Fruit fly (Drosophila melanogaster) whole organism, embryonic: ENCODE results near the gene Polr1B.

Experiments used
- Atf-2 ChIP-seq: fragments of 200-800 bp; sonication (Bioruptor generic); optimal IDR thresholded peaks from 2 replicates; lab custom pipeline; 2016; ENCODE audit warnings: missing biosample characterization, missing genetic modification characterization
- CG10654 ChIP-seq: fragments of 200-800 bp; sonication (Bioruptor generic); optimal IDR thresholded peaks from 2 replicates; lab custom pipeline; 2016; ENCODE audit warnings: missing biosample characterization, missing genetic modification characterization
- CG17328 ChIP-seq: fragments of 200-800 bp; sonication (Bioruptor generic); IDR thresholded peaks from 2 replicates; pipeline ENCODE4 v1.3.6; 2022; ENCODE audit warnings: missing biosample characterization, missing genetic modification characterization
- CG17829 ChIP-seq: fragments of 200-800 bp; optimal IDR thresholded peaks from 2 replicates; lab custom pipeline; 2019; ENCODE audit warnings: missing biosample characterization, mild to moderate bottlenecking, missing genetic modification characterization, moderate library complexity
- CG18599 ChIP-seq: fragments of 200-800 bp; sonication (Bioruptor generic); optimal IDR thresholded peaks from 3 replicates; lab custom pipeline; 2017; ENCODE audit warnings: missing biosample characterization, missing genetic modification characterization, mild to moderate bottlenecking, moderate library complexity, missing genetic modification reagents
- CG2199 ChIP-seq: fragments of 200-800 bp; sonication (Bioruptor generic); IDR thresholded peaks from 3 replicates; pipeline ENCODE4 v1.3.6; 2022; ENCODE audit warnings: missing biosample characterization, missing genetic modification characterization
- CG32767 ChIP-seq: fragments of 200-800 bp; sonication (Bioruptor generic); IDR thresholded peaks from 2 replicates; pipeline ENCODE4 v1.3.6; 2022; ENCODE audit warnings: missing biosample characterization, missing genetic modification characterization
- CG4617 ChIP-seq: fragments of 200-800 bp; sonication (Bioruptor generic); optimal IDR thresholded peaks from 3 replicates; lab custom pipeline; 2016; ENCODE audit warnings: missing biosample characterization, missing genetic modification characterization, borderline replicate concordance
- CG5953 ChIP-seq: fragments of 200-800 bp; sonication (Bioruptor generic); IDR thresholded peaks from 2 replicates; pipeline ENCODE4 v1.3.6; 2022; ENCODE audit warnings: missing biosample characterization, missing genetic modification characterization
- CG7372 ChIP-seq: fragments of 200-800 bp; sonication (Bioruptor generic); IDR thresholded peaks from 2 replicates; pipeline ENCODE4 v1.3.6; 2022; ENCODE audit warnings: missing biosample characterization, missing genetic modification characterization
- CG7839 ChIP-seq: fragments of 200-800 bp; sonication (Bioruptor generic); optimal IDR thresholded peaks from 3 replicates; lab custom pipeline; 2018; ENCODE audit warnings: missing biosample characterization, mild to moderate bottlenecking, missing genetic modification characterization, moderate library complexity
- CG8944 ChIP-seq: fragments of 200-800 bp; sonication (Bioruptor generic); optimal IDR thresholded peaks from 3 replicates; lab custom pipeline; 2016; ENCODE audit warnings: missing biosample characterization, missing genetic modification characterization
- CG9609 ChIP-seq: fragments of 200-800 bp; sonication (Bioruptor generic); optimal IDR thresholded peaks from 3 replicates; lab custom pipeline; 2016; ENCODE audit warnings: missing biosample characterization, missing genetic modification characterization
- Dek ChIP-seq: fragments of 200-800 bp; sonication (Bioruptor generic); optimal IDR thresholded peaks from 3 replicates; lab custom pipeline; 2019; ENCODE audit warnings: missing biosample characterization, mild to moderate bottlenecking, missing genetic modification characterization, moderate library complexity
- Doc3 ChIP-seq: fragments of 200-800 bp; sonication (Bioruptor generic); IDR thresholded peaks from 3 replicates; pipeline ENCODE4 v1.3.6; 2022; ENCODE audit warnings: missing biosample characterization, missing genetic modification characterization; ENCODE audit not compliant: partially characterized antibody
- Dref ChIP-seq: fragments of 200-800 bp; sonication (Bioruptor generic); IDR thresholded peaks from 2 replicates; pipeline ENCODE4 v1.3.6; 2022; ENCODE audit warnings: missing biosample characterization, missing genetic modification characterization
- Elba2 ChIP-seq: fragments of 200-800 bp; sonication (Bioruptor generic); optimal IDR thresholded peaks from 3 replicates; lab custom pipeline; 2016; ENCODE audit warnings: missing biosample characterization, missing genetic modification characterization
- H15 ChIP-seq: fragments of 200-800 bp; sonication (Bioruptor generic); IDR thresholded peaks from 3 replicates; pipeline ENCODE4 v1.3.6; 2022; ENCODE audit warnings: missing biosample characterization, missing genetic modification characterization
- Kr ChIP-seq: fragments of 200-800 bp; sonication (Bioruptor generic); optimal IDR thresholded peaks from 2 replicates; lab custom pipeline; 2017; ENCODE audit warnings: missing biosample characterization, mild to moderate bottlenecking, missing genetic modification characterization
- Lpt ChIP-seq: fragments of >200 bp; optimal IDR thresholded peaks from 2 replicates; lab custom pipeline; 2018; ENCODE audit warnings: missing biosample characterization, missing genetic modification characterization
- Myb ChIP-seq: fragments of 200-800 bp; sonication (Bioruptor generic); optimal IDR thresholded peaks from 2 replicates; lab custom pipeline; 2016; ENCODE audit warnings: missing biosample characterization, missing genetic modification characterization
- Neu2 ChIP-seq: fragments of 200-800 bp; sonication (Bioruptor generic); optimal IDR thresholded peaks from 3 replicates; lab custom pipeline; 2016; ENCODE audit warnings: missing biosample characterization, missing genetic modification characterization, borderline replicate concordance
- Opbp ChIP-seq: fragments of 200-800 bp; sonication (Bioruptor generic); IDR thresholded peaks from 3 replicates; pipeline ENCODE4 v1.3.6; 2022; ENCODE audit warnings: missing biosample characterization, missing genetic modification characterization; ENCODE audit not compliant: partially characterized antibody
- Sox100B ChIP-seq: fragments of 200-800 bp; sonication (Bioruptor generic); optimal IDR thresholded peaks from 3 replicates; lab custom pipeline; 2018; ENCODE audit warnings: missing biosample characterization, mild to moderate bottlenecking, missing genetic modification characterization
- bowl ChIP-seq: fragments of 200-800 bp; sonication (Bioruptor generic); IDR thresholded peaks from 2 replicates; pipeline ENCODE4 v1.3.6; 2022; ENCODE audit warnings: missing biosample characterization, missing genetic modification characterization
- bsh ChIP-seq, 2 experiments: fragments of 200-800 bp; sonication (Bioruptor generic); optimal IDR thresholded peaks; 2 replicates each; lab custom pipeline; 2017 to 2018; ENCODE audit warnings: mild to moderate bottlenecking in 2 of 2, missing biosample characterization in 2 of 2, missing genetic modification characterization in 2 of 2, moderate library complexity in 1 of 2
- cas ChIP-seq: fragments of 200-800 bp; sonication (Bioruptor generic); IDR thresholded peaks from 2 replicates; pipeline ENCODE4 v1.3.6; 2022; ENCODE audit warnings: missing biosample characterization, missing genetic modification characterization
- fd96Cb ChIP-seq: fragments of 200-800 bp; sonication (Bioruptor generic); optimal IDR thresholded peaks from 2 replicates; lab custom pipeline; 2018; ENCODE audit warnings: missing biosample characterization, mild to moderate bottlenecking, missing genetic modification characterization, moderate library complexity
- h ChIP-seq: fragments of >200 bp; optimal IDR thresholded peaks from 2 replicates; lab custom pipeline; 2017
- insv ChIP-seq, 2 experiments: fragments of 200-800 bp; sonication (Bioruptor generic); optimal IDR thresholded peaks; 3 replicates each; lab custom pipeline; 2016 to 2018; ENCODE audit warnings: missing biosample characterization in 2 of 2, missing genetic modification characterization in 2 of 2
- lilli ChIP-seq: fragments of 200-800 bp; sonication (Bioruptor generic); optimal IDR thresholded peaks from 3 replicates; lab custom pipeline; 2016; ENCODE audit warnings: missing biosample characterization, missing genetic modification characterization
- pan ChIP-seq, 4 experiments: fragments of >200 bp in 3 of 4; fragments of 200-800 bp in 1 of 4; sonication (Bioruptor generic) in 1 of 4; optimal IDR thresholded peaks in 3 of 4; IDR thresholded peaks in 1 of 4; 2 replicates each; pipeline versions ENCODE4 v1.3.6 to Lab custom; 2017 to 2022; ENCODE audit warnings: missing biosample characterization in 2 of 4, missing genetic modification characterization in 2 of 4, mixed read lengths in 1 of 4
- pho ChIP-seq: fragments of 200-800 bp; sonication (Bioruptor generic); optimal IDR thresholded peaks from 2 replicates; lab custom pipeline; 2016; ENCODE audit warnings: missing biosample characterization, missing genetic modification characterization
- shn ChIP-seq: fragments of 200-800 bp; sonication (Bioruptor generic); optimal IDR thresholded peaks from 3 replicates; lab custom pipeline; 2016; ENCODE audit warnings: missing biosample characterization, missing genetic modification characterization
- sqz ChIP-seq: fragments of 200-800 bp; sonication (Bioruptor generic); optimal IDR thresholded peaks from 3 replicates; lab custom pipeline; 2018; ENCODE audit warnings: missing biosample characterization, mild to moderate bottlenecking, missing genetic modification characterization
- tio ChIP-seq: fragments of 200-800 bp; sonication (Bioruptor generic); optimal IDR thresholded peaks from 2 replicates; lab custom pipeline; 2017; ENCODE audit warnings: missing biosample characterization, missing genetic modification characterization, inconsistent platforms
- twi ChIP-seq: fragments of 200-800 bp; optimal IDR thresholded peaks from 2 replicates; lab custom pipeline; 2019; ENCODE audit warnings: missing biosample characterization, mild to moderate bottlenecking, missing genetic modification characterization, moderate library complexity
- wdn ChIP-seq: fragments of 200-800 bp; sonication (Bioruptor generic); IDR thresholded peaks from 2 replicates; pipeline ENCODE4 v1.3.6; 2022; ENCODE audit warnings: missing biosample characterization, missing genetic modification characterization

Polr1B gene

DNA sequence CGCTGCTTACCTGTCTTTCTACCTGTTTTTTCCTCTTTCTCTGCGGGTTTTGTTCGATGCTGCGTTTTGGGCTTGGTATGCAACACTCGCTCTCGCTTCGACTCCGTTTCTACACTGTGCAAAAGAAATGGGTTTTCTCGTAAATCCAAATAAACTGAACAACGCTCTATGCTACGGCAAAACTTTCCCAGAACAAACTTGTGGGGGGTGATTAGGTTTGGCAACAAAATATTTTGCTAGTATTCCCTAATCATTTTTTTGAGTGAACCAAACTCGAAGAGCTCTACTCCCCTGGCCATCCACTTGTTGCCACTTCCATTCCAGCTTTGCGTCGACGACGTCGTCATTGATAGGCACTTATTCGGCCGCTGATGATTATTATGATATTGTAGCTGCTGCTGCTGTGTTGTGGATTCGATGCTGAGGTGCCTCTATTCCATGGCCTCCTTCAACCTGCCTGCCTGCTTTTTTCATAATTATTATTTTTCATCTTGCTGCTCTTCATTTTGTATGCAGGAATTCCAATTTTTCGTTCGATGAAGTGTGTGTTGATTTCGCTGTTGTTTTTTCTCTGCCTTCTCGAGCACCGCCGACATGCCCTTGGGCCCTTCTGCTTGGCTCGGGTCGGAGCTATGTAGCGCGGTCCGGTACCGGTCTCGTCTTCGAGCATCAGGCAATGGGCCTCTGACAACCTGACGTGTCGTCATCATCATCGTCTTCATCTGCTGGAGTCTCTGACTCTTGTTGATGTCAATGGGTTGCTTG, 38.0 kb downstream of the Polr1B start (continued):
- peak; percentile 79 for TF ChIP-seq shn
- no peak for TF ChIP-seq CG4617 (GFP tag; lab: Kevin White, UChicago)
- peak; percentile 94 for TF ChIP-seq CG17328 (GFP tag; lab: Robert Waterston, UW)
- TF ChIP-seq Kr (GFP tag; lab: Kevin White, UChicago), result no peak
- peak; percentile 87 for TF ChIP-seq CG8944 (GFP tag; lab: Kevin White, UChicago)
- no peak for TF ChIP-seq Doc3 (GFP tag; lab: Robert Waterston, UW)
- peak; percentile 74 for TF ChIP-seq lilli (GFP tag; lab: Kevin White, UChicago)
- peak; percentile 73; the same call in 1 of the 2 replicates for TF ChIP-seq CG32767
- TF ChIP-seq CG9609 (GFP tag; lab: Kevin White, UChicago), result peak; percentile 85
- TF ChIP-seq CG5953 (GFP tag; lab: Robert Waterston, UW), result peak; percentile 92
- TF ChIP-seq Sox100B (GFP tag; lab: Kevin White, UChicago), result no peak
- TF ChIP-seq bsh (GFP tag; optimal IDR thresholded peaks at IDR 0.05; lab: Kevin White, UChicago), result peak; percentile 88 to 89
- peak; percentile 69 for TF ChIP-seq CG18599 (GFP tag; lab: Kevin White, UChicago)
- no peak for TF ChIP-seq cas (GFP tag; lab: Robert Waterston, UW)
- TF ChIP-seq pan (optimal IDR thresholded peaks at IDR 0.05; lab: Kevin White, UChicago), result no peak
- TF ChIP-seq pan (GFP tag; optimal IDR thresholded peaks at IDR 0.05 in 1 of 2, IDR thresholded peaks at IDR 0.05 in 1 of 2), result peak in 1 of 2 experiments; percentile 85
- peak; percentile 86 for TF ChIP-seq H15 (GFP tag; lab: Robert Waterston, UW)
- no peak for TF ChIP-seq h (lab: Kevin White, UChicago)
- peak; percentile 85; the same call in 2 of the 3 replicates for TF ChIP-seq CG2199 (GFP tag; lab: Robert Waterston, UW)
- TF ChIP-seq tio (GFP tag; lab: Kevin White, UChicago), result peak; percentile 74
- peak; percentile 91 for TF ChIP-seq CG17829 (tag; lab: Kevin White, UChicago)
- TF ChIP-seq Atf-2, result peak; percentile 85
- no peak for TF ChIP-seq Lpt (GFP tag; lab: Kevin White, UChicago)
- peak; percentile 51 for TF ChIP-seq Dek
- no peak for TF ChIP-seq Neu2 (GFP tag; lab: Kevin White, UChicago)
- no peak for TF ChIP-seq Opbp
- TF ChIP-seq, all 482 proteins: peak for 345

DNA sequence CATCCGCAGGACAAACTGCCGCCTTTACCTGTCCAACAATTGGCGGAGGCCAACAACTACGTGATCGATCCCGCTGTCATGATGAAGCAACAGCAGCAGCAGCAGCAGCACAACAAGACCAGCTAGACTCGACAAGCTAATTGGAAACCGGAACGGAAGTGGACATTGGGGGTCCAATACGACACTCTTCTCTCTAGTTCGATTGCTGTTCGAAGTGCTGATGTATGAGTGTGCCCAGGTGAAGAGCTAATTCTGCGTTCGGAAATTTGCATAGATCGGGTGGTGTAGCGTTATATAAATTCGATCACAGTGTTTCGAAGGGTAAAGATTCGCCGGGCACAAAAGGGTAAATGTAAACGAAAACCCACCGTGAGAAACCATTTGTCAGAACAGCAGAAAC, 43.0 kb downstream of the Polr1B start:
- TF ChIP-seq Dref (GFP tag; lab: Robert Waterston, UW) (no peak), fd96Cb (tag; lab: Kevin White, UChicago) (no peak), CG7372 (GFP tag; lab: Robert Waterston, UW) (no peak), bowl (GFP tag; lab: Robert Waterston, UW) (no peak), insv (GFP tag; optimal IDR thresholded peaks at IDR 0.05; lab: Kevin White, UChicago) (peak in 1 of 2 experiments; percentile 71), pho (no peak), CG10654 (GFP tag; lab: Kevin White, UChicago) (no peak), Myb (GFP tag; lab: Kevin White, UChicago) (no peak), CG7839 (no peak), twi (tag; lab: Kevin White, UChicago) (no peak), Elba2 (GFP tag; lab: Kevin White, UChicago) (peak; percentile 80), h (lab: Kevin White, UChicago) (no peak), wdn (GFP tag; lab: Robert Waterston, UW) (no peak), sqz (GFP tag; lab: Kevin White, UChicago) (no peak)
